Fruit fly (Drosophila melanogaster): Measurements from ENCODE around the gene CG9166.

dm6 chr3L:1302234-1302949 lies 48.5 kb upstream of the CG9166 start, which contains the start of the genes Rac1 and Acat2:
- no peak for TF ChIP-seq pan (optimal IDR thresholded peaks at IDR 0.05)
- no peak for TF ChIP-seq usp (GFP tag; optimal IDR thresholded peaks at IDR 0.05)
- TF ChIP-seq CG8478 (optimal IDR thresholded peaks at IDR 0.05) = no peak
- TF ChIP-seq psq (optimal IDR thresholded peaks at IDR 0.05) = no peak
- no peak for TF ChIP-seq EcR (GFP tag; optimal IDR thresholded peaks at IDR 0.05)
- TF ChIP-seq Dll (optimal IDR thresholded peaks at IDR 0.05) = no peak
